Worm (Caenorhabditis elegans) whole organism, dauer: Measurements from ENCODE around the gene ehs-1.

Experiments
- unc-62 ChIP-seq: sonication (generic microtip); optimal IDR thresholded peaks from 2 replicates; lab custom pipeline; 2017; ENCODE audit warnings: missing biosample characterization, missing genetic modification reagents, missing genetic modification characterization

The ehs-1 gene

DNA sequence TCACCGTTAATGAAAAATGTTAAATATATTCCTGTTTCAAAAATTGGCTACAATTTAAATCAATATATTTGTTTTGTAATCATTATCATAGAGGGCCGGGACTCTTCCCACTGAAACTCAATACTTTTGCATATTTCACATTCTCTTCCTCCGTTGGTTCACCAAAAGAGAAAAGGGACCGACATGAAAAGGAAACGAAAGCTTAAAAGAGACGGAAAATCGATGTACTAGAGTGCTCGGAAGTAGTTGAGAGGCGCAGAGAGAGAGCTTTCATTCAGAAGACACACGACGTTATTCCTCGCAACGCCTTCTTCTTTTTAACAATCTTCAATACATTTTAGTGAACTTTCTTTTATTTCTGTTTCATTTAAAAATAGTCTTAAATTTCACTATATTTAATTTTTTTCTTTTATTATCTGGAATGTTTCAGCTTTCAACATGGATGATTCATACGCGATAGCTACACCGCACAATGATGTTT is at the start of gene ehs-1:
Gene ehs-1, plus strand, starts transcription at position 431 of the 481 bp plus-strand sequence.
- no peak for TF ChIP-seq unc-62

DNA sequence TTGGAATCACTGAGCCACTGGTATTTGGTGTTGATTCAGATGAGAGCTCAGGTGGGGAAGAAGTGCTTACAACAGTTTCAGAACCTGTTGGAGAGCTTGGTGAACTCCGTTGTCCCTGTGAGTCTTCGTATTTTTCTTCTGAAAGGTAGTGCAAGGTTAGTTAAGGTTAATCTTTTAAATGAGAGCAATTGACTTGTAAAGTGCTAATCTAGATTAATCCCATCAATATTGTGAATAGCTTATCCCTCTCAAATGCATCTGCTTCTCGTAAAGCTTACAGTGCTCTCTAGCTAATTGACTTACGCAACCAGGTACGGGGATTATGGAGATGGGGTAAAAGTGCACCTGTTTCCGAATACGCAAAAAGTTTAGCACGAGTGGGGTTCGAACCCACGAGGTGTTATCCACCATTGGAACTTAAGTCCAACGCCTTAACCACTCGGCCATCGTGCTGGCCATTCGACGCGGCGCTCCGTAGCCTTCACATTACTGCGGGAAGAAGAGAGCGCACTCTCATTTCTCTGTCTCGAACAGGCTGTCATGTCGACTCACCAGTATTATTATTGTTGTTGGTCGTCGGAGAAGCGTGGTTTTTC is 47.9 kb upstream of the ehs-1 start:
- TF ChIP-seq unc-62, result no peak

- no peak for TF ChIP-seq unc-62
These were observed 46.4 kb upstream of the ehs-1 start, which contains the start of the genes dmd-5 and F10C1.1 for ce11 chrII:5774120-5774519. Gene dmd-5, minus strand, starts transcription at chrII:5774220. Gene F10C1.1, plus strand, starts transcription at chrII:5774229.

- TF ChIP-seq unc-62, result no peak
These were observed 45.6 kb upstream of the ehs-1 start for ce11 chrII:5774879-5775278.

DNA sequence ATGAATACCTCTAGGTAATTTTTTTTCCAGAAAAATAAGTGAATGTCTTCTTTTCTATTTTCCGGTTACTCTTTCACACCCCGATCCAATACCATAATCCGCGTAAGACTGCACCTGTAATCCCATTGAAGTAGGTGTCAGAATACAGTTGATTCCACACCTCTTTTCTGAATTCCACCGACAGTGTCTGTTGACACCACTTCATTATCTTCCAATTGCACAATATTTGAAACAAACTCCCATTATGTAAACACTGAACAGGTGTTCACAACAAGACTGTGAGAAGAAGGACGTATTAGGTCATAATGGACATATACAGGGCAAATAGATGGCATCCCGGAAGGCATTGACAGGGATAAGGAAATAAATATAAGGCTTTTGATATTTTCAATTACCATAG is 43.1 kb upstream of the ehs-1 start:
- no peak for TF ChIP-seq unc-62

- no peak for TF ChIP-seq unc-62
These were observed 40.6 kb upstream of the ehs-1 start for ce11 chrII:5779866-5780265.

DNA sequence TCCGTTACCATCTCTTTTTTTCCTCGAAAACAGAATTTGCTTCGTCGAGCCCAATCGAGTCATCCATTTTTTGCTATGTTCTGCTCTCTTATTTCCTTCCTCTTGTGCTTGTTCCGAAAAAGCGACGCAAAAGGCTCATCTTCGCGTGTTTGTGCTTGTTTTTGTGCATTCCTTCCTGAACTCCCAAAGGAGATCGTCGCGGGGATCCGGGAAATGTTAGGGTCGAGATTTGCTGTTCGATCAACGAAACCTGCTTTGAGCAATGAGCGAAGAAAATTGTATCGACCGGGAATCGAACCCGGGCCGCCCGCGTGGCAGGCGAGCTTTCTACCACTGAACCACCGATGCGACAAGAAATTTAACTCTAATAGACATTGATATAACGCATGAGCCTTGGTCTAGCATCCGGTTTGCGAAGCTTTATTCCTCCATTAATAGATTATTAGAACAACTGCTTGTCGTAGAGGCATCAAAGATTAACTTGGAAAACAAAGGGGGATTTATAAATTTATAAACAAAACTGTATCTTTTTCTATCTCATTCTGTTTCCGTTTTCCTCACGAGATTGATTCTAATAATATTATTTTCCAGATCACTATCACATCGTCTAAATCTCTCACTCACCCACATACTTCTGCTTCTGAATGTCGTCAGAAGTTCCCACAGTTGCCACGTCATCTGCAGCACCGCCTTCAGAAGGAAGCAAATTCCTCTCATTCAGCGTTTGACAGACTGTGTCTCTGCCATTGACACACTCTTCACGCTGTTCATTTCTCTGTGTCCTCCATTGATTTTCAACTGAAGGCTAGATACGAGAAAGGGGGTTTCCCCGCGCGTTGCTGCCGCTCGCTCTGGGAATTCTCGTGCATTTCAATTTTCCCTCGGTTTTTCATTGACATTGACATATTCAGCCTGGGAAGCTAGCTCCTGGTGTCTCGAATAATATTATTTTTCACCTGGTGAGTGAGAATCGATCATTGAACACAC is 38.3 kb upstream of the ehs-1 start, which contains the start of gene K05F1.6:
Gene K05F1.6, plus strand, starts transcription at position 586 of the 987 bp plus-strand sequence.
- TF ChIP-seq unc-62, result no peak

DNA sequence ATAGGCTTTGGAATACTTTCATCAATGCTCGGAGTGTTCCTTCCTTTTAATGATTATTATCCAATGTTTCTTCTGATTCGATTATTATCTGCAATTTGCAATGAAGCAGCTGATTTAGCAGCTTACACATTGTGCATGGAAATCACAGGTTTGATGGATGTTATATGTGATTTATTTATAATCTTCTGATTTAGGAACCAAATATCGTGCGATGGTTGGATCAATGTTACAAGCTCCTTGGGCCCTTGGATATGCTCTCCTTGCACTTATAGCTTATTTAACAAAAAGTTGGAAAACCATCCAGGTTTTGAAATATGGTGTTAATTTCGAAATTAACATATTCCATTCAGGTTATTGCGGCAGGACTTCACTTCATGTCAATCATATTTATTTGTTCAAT is 35.0 kb upstream of the ehs-1 start:
- TF ChIP-seq unc-62, result no peak

DNA sequence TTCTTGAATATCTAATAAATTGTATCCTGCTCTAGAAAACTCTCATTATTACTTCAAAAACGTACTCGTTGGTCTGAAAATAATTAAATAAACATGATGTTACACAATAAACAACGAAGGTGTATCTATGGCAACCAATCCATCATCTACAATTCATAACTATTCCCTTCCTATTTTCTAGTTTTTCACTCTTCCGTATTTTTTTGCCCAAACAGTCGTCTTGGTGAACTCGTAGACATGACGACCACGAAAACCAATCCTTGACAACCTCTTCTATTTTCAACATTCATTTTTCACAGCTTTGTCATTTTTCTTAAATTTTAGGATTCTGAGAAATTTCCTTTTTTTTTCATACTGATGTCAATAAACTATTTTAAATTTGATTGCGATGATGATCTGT is 31.7 kb upstream of the ehs-1 start, which contains the start of gene K05F1.13:
Gene K05F1.13, plus strand, starts transcription at position 301 of the 400 bp plus-strand sequence.
- TF ChIP-seq unc-62, result no peak

DNA sequence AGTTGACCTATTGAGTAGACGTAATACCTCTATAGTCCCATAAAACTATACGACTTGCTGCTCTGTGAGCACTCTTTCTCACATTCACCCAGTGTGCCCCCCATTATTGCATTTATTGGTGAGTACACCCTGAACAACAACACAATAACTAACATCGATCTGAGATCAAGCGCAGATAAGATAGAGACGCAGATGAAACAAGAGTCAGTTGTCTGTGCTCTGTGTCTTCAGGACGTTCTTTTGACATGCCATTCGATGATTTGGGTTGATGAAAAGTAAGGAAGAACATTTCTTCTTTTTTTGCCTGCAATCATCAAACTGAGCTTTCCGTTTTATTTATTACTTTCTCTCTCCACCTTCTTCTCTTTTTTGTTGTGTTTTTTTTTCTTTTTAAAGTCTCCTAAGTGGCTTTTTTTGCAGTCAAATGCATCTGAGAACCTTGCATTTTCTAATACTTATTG is 30.2 kb upstream of the ehs-1 start, which contains the start of gene lect-2:
Gene lect-2, plus strand, starts transcription at position 411 of the 461 bp plus-strand sequence.
- TF ChIP-seq unc-62, result no peak

DNA sequence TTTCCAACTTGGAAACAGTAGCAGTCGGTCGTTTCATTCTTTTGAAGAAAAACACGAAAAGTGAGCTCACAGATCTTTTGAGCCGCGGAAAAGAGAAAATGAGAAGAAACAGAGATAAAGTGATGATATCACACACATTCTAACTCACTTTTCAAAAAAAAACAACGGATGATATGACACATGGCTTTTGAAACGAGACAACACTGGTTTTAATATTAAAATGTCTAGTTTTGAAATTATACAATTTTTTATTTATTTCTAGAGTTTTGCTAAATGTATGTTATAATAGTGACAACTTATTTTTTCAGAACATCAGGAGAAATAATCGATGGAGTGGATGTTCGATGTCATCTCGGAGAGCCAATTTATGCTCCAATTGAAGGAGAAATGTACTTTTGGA is 28.0 kb upstream of the ehs-1 start, which contains the start of gene K05F1.14:
Gene K05F1.14, minus strand, starts transcription at position 101 of the 400 bp plus-strand sequence.
- no peak for TF ChIP-seq unc-62

ce11 chrII:5794195-5794594 is 26.3 kb upstream of the ehs-1 start, which contains the start of gene acdh-8:
Gene acdh-8, plus strand, starts transcription at chrII:5794495.
- no peak for TF ChIP-seq unc-62

DNA sequence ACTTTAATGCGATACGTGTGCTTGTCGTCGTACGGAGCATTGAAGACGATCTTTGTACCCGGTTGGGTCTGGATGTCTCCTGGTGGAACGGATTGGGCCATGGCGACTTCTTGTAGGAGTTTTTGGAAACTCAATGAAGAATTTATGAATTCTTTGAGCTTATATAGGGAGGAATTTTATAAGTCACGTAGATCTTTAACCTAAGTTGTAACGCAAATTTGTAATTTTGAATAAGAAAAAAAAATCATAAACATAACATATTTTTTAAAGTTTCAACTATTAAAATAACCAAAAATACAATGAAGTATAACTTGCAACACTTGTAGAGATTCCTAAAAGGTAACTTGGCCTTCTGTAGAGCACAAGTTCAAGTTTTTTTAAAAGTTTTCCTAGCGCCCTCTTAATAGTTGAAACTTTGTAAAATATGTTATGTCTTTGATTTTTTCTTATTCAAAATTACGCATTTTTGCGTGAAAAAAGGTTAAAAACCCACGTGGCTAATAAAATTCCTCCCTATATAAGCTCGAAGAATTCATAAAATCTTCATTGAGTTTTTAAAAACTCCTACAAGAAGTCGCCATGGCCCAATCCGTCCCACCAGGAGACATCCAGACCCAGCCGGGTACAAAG is 23.0 kb upstream of the ehs-1 start, which contains the start of the genes msp-63 and msp-142:
Gene msp-63, minus strand, starts transcription at position 101 of the 630 bp plus-strand sequence.
Gene msp-142, plus strand, starts transcription at position 580 of the 630 bp plus-strand sequence.
- no peak for TF ChIP-seq unc-62

ce11 chrII:5799553-5799952 is 21.0 kb upstream of the ehs-1 start, which contains the start of gene K05F1.8:
Gene K05F1.8, minus strand, starts transcription at chrII:5799653.
- no peak for TF ChIP-seq unc-62

DNA sequence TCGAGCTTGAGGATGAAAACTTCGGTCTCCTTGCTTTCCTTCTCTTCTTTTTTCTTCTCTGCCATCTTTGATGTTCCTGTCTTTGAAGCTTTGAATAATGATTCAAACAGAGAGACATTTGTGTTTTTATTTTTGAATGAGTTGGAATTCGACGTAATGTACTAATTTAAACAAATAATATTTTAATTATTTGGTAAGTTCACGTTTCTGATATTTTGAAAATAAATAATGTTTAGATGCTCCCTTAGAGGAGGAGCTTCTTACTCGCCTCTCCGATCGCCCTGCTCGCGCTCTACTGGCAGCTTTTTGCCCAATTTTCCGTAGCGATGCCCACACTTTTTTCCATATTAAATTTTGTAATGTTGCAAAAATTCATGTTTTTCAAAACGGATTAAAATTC is 19.4 kb upstream of the ehs-1 start, which contains the start of the genes K05F1.9 and K05F1.1:
Gene K05F1.9, minus strand, starts transcription at position 101 of the 400 bp plus-strand sequence.
Gene K05F1.1, plus strand, starts transcription at position 308 of the 400 bp plus-strand sequence.
- TF ChIP-seq unc-62, result no peak

DNA sequence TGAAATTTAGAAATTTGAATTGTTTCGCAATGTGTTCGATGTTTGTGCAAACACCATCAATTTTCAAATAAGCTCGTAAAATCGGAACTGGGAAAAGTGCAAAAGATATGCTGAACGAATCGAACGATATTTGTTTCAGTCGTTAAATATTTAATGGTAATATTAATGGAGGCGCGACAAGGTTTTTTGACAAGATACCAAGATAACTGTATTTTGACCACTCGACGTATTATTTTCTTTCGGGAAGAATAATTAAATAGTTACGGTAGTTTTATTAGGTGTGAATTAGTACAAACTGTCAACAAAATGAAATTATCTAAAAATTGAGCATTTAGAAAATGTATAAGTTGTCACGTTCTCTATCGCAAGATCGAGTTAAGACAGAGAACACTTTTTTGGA is 16.2 kb upstream of the ehs-1 start:
- TF ChIP-seq unc-62, result no peak
